Worm (Caenorhabditis elegans) whole organism, late embryonic: ENCODE measurements around the gene F15G9.6.
A peak's percentile ranks its signal among the peaks of the same experiment; 100 is the strongest.

Experiments
- C38D4.7 ChIP-seq: fragments of 200-800 bp; sonication (Bioruptor generic); optimal IDR thresholded peaks from 2 replicates; lab custom pipeline; 2018; ENCODE audit warnings: mild to moderate bottlenecking, missing genetic modification characterization, moderate library complexity, missing compliant biosample characterization
- T23F11.4 ChIP-seq: fragments of 200-800 bp; sonication (Bioruptor generic); optimal IDR thresholded peaks from 2 replicates; lab custom pipeline; 2018; ENCODE audit warnings: mild to moderate bottlenecking, missing genetic modification characterization, missing compliant biosample characterization
- Y22D7AL.16 ChIP-seq: sonication (generic microtip); optimal IDR thresholded peaks from 2 replicates; lab custom pipeline; 2016; ENCODE audit warnings: missing genetic modification characterization, missing compliant biosample characterization
- ahr-1 ChIP-seq: sonication (generic microtip); optimal IDR thresholded peaks from 2 replicates; lab custom pipeline; 2016; ENCODE audit warnings: missing genetic modification characterization, missing compliant biosample characterization
- ama-1 ChIP-seq: fragments of 150-350 bp; optimal IDR thresholded peaks from 2 replicates; lab custom pipeline; 2014
- ceh-14 ChIP-seq: sonication (generic microtip); optimal IDR thresholded peaks from 2 replicates; lab custom pipeline; 2016; ENCODE audit warnings: missing genotype, missing genetic modification characterization, missing compliant biosample characterization
- ceh-2 ChIP-seq: sonication (generic microtip); optimal IDR thresholded peaks from 2 replicates; lab custom pipeline; 2016; ENCODE audit warnings: missing genotype, missing genetic modification characterization, missing compliant biosample characterization
- ceh-30 ChIP-seq: fragments of 150-350 bp; optimal IDR thresholded peaks from 2 replicates; lab custom pipeline; 2014; ENCODE audit warnings: missing biosample characterization, missing genetic modification characterization
- ceh-31 ChIP-seq: sonication (generic microtip); optimal IDR thresholded peaks from 2 replicates; lab custom pipeline; 2016; ENCODE audit warnings: missing genetic modification characterization, missing compliant biosample characterization
- ceh-34 ChIP-seq: sonication (generic microtip); optimal IDR thresholded peaks from 2 replicates; lab custom pipeline; 2016; ENCODE audit warnings: mild to moderate bottlenecking, missing genetic modification characterization, missing compliant biosample characterization
- ceh-45 ChIP-seq: fragments of 200-800 bp; sonication (Bioruptor generic); IDR thresholded peaks from 2 replicates; pipeline ENCODE4 v1.3.6; 2022; ENCODE audit warnings: missing genetic modification reagents, missing genetic modification characterization, missing compliant biosample characterization
- ceh-48 ChIP-seq: sonication (generic microtip); optimal IDR thresholded peaks from 2 replicates; lab custom pipeline; 2016; ENCODE audit warnings: missing genetic modification characterization, inconsistent platforms, missing compliant biosample characterization
- dmd-4 ChIP-seq: sonication (generic microtip); optimal IDR thresholded peaks from 2 replicates; lab custom pipeline; 2016; ENCODE audit warnings: borderline replicate concordance, missing genetic modification characterization, missing compliant biosample characterization
- elt-2 ChIP-seq: sonication (generic microtip); optimal IDR thresholded peaks from 2 replicates; lab custom pipeline; 2016; ENCODE audit warnings: missing genetic modification reagents, missing genetic modification characterization, missing compliant biosample characterization
- ets-4 ChIP-seq: sonication (generic microtip); optimal IDR thresholded peaks from 2 replicates; lab custom pipeline; 2016; ENCODE audit warnings: missing genetic modification characterization, missing compliant biosample characterization
- eyg-1 ChIP-seq: sonication (generic microtip); optimal IDR thresholded peaks from 2 replicates; lab custom pipeline; 2016; ENCODE audit warnings: missing genotype, missing genetic modification characterization, missing compliant biosample characterization
- gmeb-2 ChIP-seq: sonication (generic microtip); optimal IDR thresholded peaks from 2 replicates; lab custom pipeline; 2016; ENCODE audit warnings: missing genetic modification characterization, inconsistent platforms, missing compliant biosample characterization
- hlh-15 ChIP-seq: sonication (generic microtip); optimal IDR thresholded peaks from 2 replicates; lab custom pipeline; 2016; ENCODE audit warnings: missing genetic modification characterization, missing compliant biosample characterization
- madf-2 ChIP-seq: sonication (generic microtip); optimal IDR thresholded peaks from 2 replicates; lab custom pipeline; 2017; ENCODE audit warnings: missing genetic modification characterization, missing compliant biosample characterization
- mec-3 ChIP-seq: sonication (generic microtip); optimal IDR thresholded peaks from 2 replicates; lab custom pipeline; 2016; ENCODE audit warnings: borderline replicate concordance, missing genetic modification characterization, missing compliant biosample characterization
- nhr-11 ChIP-seq: fragments of 150-350 bp; optimal IDR thresholded peaks from 2 replicates; lab custom pipeline; 2014; ENCODE audit warnings: missing biosample characterization, missing genetic modification characterization
- pat-9 ChIP-seq: fragments of 200-800 bp; sonication (Bioruptor generic); optimal IDR thresholded peaks from 2 replicates; lab custom pipeline; 2018; ENCODE audit warnings: mild to moderate bottlenecking, missing genetic modification characterization, moderate library complexity, missing compliant biosample characterization
- pha-4 ChIP-seq: fragments of 150-350 bp; optimal IDR thresholded peaks from 2 replicates; lab custom pipeline; 2018; ENCODE audit warnings: missing biosample characterization, missing genetic modification reagents, missing genetic modification characterization
- pqm-1 ChIP-seq: sonication (generic microtip); optimal IDR thresholded peaks from 2 replicates; lab custom pipeline; 2016; ENCODE audit warnings: missing genetic modification characterization, missing compliant biosample characterization
- pros-1 ChIP-seq: fragments of 150-350 bp; optimal IDR thresholded peaks from 2 replicates; lab custom pipeline; 2014; ENCODE audit warnings: missing biosample characterization, missing genetic modification reagents, missing genetic modification characterization
- unc-42 ChIP-seq: sonication (generic microtip); optimal IDR thresholded peaks from 2 replicates; lab custom pipeline; 2016; ENCODE audit warnings: missing genotype, missing genetic modification characterization, missing compliant biosample characterization
- unc-55 ChIP-seq: sonication (generic microtip); optimal IDR thresholded peaks from 2 replicates; lab custom pipeline; 2017; ENCODE audit warnings: missing biosample characterization, missing genetic modification reagents, missing genetic modification characterization
- zip-5 ChIP-seq: sonication (generic microtip); optimal IDR thresholded peaks from 2 replicates; lab custom pipeline; 2016; ENCODE audit warnings: missing genetic modification characterization, missing compliant biosample characterization
- ztf-16 ChIP-seq: sonication (generic microtip); optimal IDR thresholded peaks from 2 replicates; lab custom pipeline; 2017; ENCODE audit warnings: missing genetic modification characterization, missing compliant biosample characterization

Gene F15G9.6

ce11 chrX:9674799-9675198 lies 34.8 kb upstream of the F15G9.6 start, which contains the start of gene C43C3.4:
C43C3.4 (minus strand) TSS chrX:9674899.
- TF ChIP-seq hlh-15 (tag; lab: Kevin White, UChicago): no peak
- TF ChIP-seq unc-42 (tag; lab: Kevin White, UChicago): no peak
- no peak for TF ChIP-seq ceh-48 (tag; lab: Kevin White, UChicago)
- TF ChIP-seq ceh-30 (tag; lab: Kevin White, UChicago): no peak

- no peak for TF ChIP-seq ceh-14
- TF ChIP-seq pha-4 (tag; lab: Kevin White, UChicago): no peak
- no peak for TF ChIP-seq ceh-31
- no peak for TF ChIP-seq ceh-45 (GFP tag; lab: Robert Waterston, UW)
- TF ChIP-seq ceh-48 (tag; lab: Kevin White, UChicago): no peak
- no peak for TF ChIP-seq ceh-2 (tag; lab: Kevin White, UChicago)
- no peak for TF ChIP-seq nhr-11 (tag; lab: Kevin White, UChicago)
- no peak for TF ChIP-seq zip-5 (tag; lab: Kevin White, UChicago)
- no peak for TF ChIP-seq pros-1 (tag; lab: Kevin White, UChicago)
- no peak for TF ChIP-seq madf-2 (tag; lab: Kevin White, UChicago)
- TF ChIP-seq dmd-4 (tag; lab: Kevin White, UChicago): no peak
- TF ChIP-seq eyg-1 (tag; lab: Kevin White, UChicago): no peak
Measured at ce11 chrX:9676009-9676408, 33.6 kb upstream of the F15G9.6 start.

ce11 chrX:9676788-9677454 lies 32.6 kb upstream of the F15G9.6 start:
- TF ChIP-seq ztf-16: no peak
- peak; percentile 36 for TF ChIP-seq elt-2 (tag; lab: Kevin White, UChicago)
- TF ChIP-seq, all 69 proteins: peak for 1

ce11 chrX:9677927-9678326 lies 31.6 kb upstream of the F15G9.6 start:
- no peak for TF ChIP-seq ets-4 (tag; lab: Kevin White, UChicago)

DNA sequence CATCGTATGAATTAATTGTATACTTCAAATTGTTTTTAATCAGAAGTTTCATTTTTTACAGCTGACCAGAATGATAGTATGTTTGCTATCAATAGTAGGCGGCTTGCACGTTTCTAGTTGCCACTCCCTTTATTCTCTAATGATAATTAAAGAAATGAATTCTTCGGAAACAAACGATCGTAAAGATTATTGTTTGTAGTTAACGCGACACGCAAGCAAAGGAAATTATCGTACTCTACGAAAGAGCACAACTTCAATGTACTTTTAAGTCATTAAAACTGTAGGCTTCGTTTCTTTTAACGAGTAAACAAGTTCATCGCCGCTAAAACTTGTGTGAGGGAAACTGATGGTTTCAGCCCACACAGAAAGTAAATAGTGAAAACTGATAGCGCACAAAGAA lies 30.1 kb upstream of the F15G9.6 start:
- TF ChIP-seq ceh-34 (tag; lab: Kevin White, UChicago): no peak
- no peak for TF ChIP-seq ceh-45 (GFP tag; lab: Robert Waterston, UW)
- TF ChIP-seq pqm-1: peak; percentile 10

ce11 chrX:9680119-9680682 lies 29.4 kb upstream of the F15G9.6 start, which contains the start of gene ifp-1:
ifp-1 (minus strand) TSS chrX:9680169.
- TF ChIP-seq elt-2 (tag; lab: Kevin White, UChicago): peak; percentile 1
- TF ChIP-seq pat-9 (tag; lab: Kevin White, UChicago): no peak

DNA sequence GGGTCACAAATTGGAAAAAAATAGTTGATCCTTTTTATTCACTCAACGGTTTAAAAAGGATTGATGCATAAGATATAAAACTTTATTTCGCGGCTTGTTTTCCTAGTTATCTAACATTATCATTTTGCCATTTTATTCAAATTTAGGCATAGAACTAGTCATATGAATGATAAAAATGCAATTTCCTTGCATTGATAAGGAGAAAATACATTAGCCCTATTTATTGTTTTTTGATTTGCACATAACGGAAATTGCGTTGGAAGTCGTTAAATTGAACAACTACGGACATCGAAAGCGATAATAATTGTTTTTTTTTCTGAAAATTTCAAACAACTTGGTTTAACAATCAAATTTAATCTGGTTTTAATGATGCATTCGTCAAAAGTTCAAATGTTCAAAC lies 22.3 kb upstream of the F15G9.6 start:
- TF ChIP-seq Y22D7AL.16 (tag; lab: Kevin White, UChicago) (no peak), unc-55 (GFP tag; lab: Kevin White, UChicago) (no peak), hlh-15 (tag; lab: Kevin White, UChicago) (no peak), C38D4.7 (GFP tag; lab: Kevin White, UChicago) (no peak), ahr-1 (tag; lab: Kevin White, UChicago) (no peak), elt-2 (tag; lab: Kevin White, UChicago) (peak; percentile 44)

ce11 chrX:9690445-9690844 lies 19.1 kb upstream of the F15G9.6 start, which contains the start of gene npr-18:
npr-18 (plus strand) TSS chrX:9690745.
- TF ChIP-seq ama-1: no peak
- no peak for TF ChIP-seq eyg-1 (tag; lab: Kevin White, UChicago)
- TF ChIP-seq pha-4 (tag; lab: Kevin White, UChicago): no peak
- no peak for TF ChIP-seq mec-3 (tag; lab: Kevin White, UChicago)
- no peak for TF ChIP-seq zip-5 (tag; lab: Kevin White, UChicago)
- no peak for TF ChIP-seq ceh-2 (tag; lab: Kevin White, UChicago)
- TF ChIP-seq T23F11.4 (GFP tag; lab: Kevin White, UChicago): no peak
- TF ChIP-seq ets-4 (tag; lab: Kevin White, UChicago): no peak
- no peak for TF ChIP-seq gmeb-2 (tag; lab: Kevin White, UChicago)
